Fruit fly (Drosophila melanogaster) whole organism, embryonic: ENCODE results near the gene Rbf.

ENCODE experiments used
- Atf6 ChIP-seq: fragments of 200-800 bp; sonication (Bioruptor generic); IDR thresholded peaks from 2 replicates; pipeline ENCODE4 v1.3.6; 2022; ENCODE audit warnings: missing biosample characterization, missing genetic modification characterization
- Awh ChIP-seq: fragments of 200-800 bp; sonication (Bioruptor generic); IDR thresholded peaks from 2 replicates; pipeline ENCODE4, ENCODE4 v1.3.6; 2022; ENCODE audit warnings: missing biosample characterization, missing genetic modification characterization
- Blimp-1 ChIP-seq: fragments of 200-800 bp; sonication (Bioruptor generic); optimal IDR thresholded peaks from 3 replicates; lab custom pipeline; 2018; ENCODE audit warnings: missing biosample characterization, missing genetic modification characterization, mild to moderate bottlenecking, moderate library complexity, missing genetic modification reagents
- CG10321 ChIP-seq: fragments of 200-800 bp; sonication (Bioruptor generic); IDR thresholded peaks from 2 replicates; pipeline ENCODE4 v1.3.6; 2022; ENCODE audit warnings: missing biosample characterization, missing genetic modification characterization
- CG10431 ChIP-seq: fragments of 200-800 bp; sonication (Bioruptor generic); optimal IDR thresholded peaks from 3 replicates; lab custom pipeline; 2018; ENCODE audit warnings: missing biosample characterization, mild to moderate bottlenecking, missing genetic modification characterization
- CG10959 ChIP-seq: fragments of 200-800 bp; sonication (Bioruptor generic); IDR thresholded peaks from 2 replicates; pipeline ENCODE4 v1.3.6; 2022; ENCODE audit warnings: missing biosample characterization, missing genetic modification characterization
- CG12155 ChIP-seq: fragments of 200-800 bp; sonication (Bioruptor generic); optimal IDR thresholded peaks from 3 replicates; lab custom pipeline; 2016; ENCODE audit warnings: missing biosample characterization, missing genetic modification characterization
- CG12391 ChIP-seq: fragments of 200-800 bp; sonication (Bioruptor generic); optimal IDR thresholded peaks from 3 replicates; lab custom pipeline; 2018; ENCODE audit warnings: missing biosample characterization, mild to moderate bottlenecking, missing genetic modification characterization, moderate library complexity
- CG12659 ChIP-seq: fragments of 200-800 bp; sonication (Bioruptor generic); optimal IDR thresholded peaks from 3 replicates; lab custom pipeline; 2017; ENCODE audit warnings: mild to moderate bottlenecking, missing biosample characterization, missing genetic modification reagents, missing genetic modification characterization
- CG13296 ChIP-seq: fragments of 200-800 bp; sonication (Bioruptor generic); optimal IDR thresholded peaks from 3 replicates; lab custom pipeline; 2018; ENCODE audit warnings: missing biosample characterization, mild to moderate bottlenecking, missing genetic modification characterization
- CG13424 ChIP-seq: fragments of 200-800 bp; sonication (Bioruptor generic); optimal IDR thresholded peaks from 2 replicates; lab custom pipeline; 2019; ENCODE audit warnings: missing biosample characterization, mild to moderate bottlenecking, missing genetic modification characterization, moderate library complexity
- CG15514 ChIP-seq: fragments of 200-800 bp; sonication (Bioruptor generic); optimal IDR thresholded peaks from 3 replicates; lab custom pipeline; 2017; ENCODE audit warnings: missing biosample characterization, missing genetic modification characterization, mild to moderate bottlenecking, moderate library complexity, missing genetic modification reagents
- CG15696 ChIP-seq: fragments of 200-800 bp; sonication (Bioruptor generic); optimal IDR thresholded peaks from 2 replicates; lab custom pipeline; 2019; ENCODE audit warnings: missing biosample characterization, mild to moderate bottlenecking, missing genetic modification characterization, moderate library complexity
- CG17361 ChIP-seq: fragments of 200-800 bp; sonication (Bioruptor generic); IDR thresholded peaks from 3 replicates; pipeline ENCODE4 v1.3.6; 2022; ENCODE audit warnings: missing biosample characterization, missing genetic modification characterization
- CG1832 ChIP-seq: fragments of 200-800 bp; sonication (Bioruptor generic); optimal IDR thresholded peaks from 2 replicates; lab custom pipeline; 2017; ENCODE audit warnings: missing biosample characterization, mild to moderate bottlenecking, missing genetic modification characterization, inconsistent platforms
- CG32772 ChIP-seq: fragments of 200-800 bp; sonication (Bioruptor generic); IDR thresholded peaks from 2 replicates; pipeline ENCODE4 v1.3.6; 2022; ENCODE audit warnings: missing biosample characterization, missing genetic modification characterization
- CG42726 ChIP-seq: fragments of 200-800 bp; sonication (Bioruptor generic); IDR thresholded peaks from 2 replicates; pipeline ENCODE4 v1.3.6; 2022; ENCODE audit warnings: missing biosample characterization, missing genetic modification characterization; ENCODE audit not compliant: partially characterized antibody
- CG4424 ChIP-seq: fragments of 200-800 bp; sonication (Bioruptor generic); optimal IDR thresholded peaks from 3 replicates; lab custom pipeline; 2016; ENCODE audit warnings: missing biosample characterization, missing genetic modification characterization
- CG8281 ChIP-seq: fragments of 200-800 bp; sonication (Bioruptor generic); optimal IDR thresholded peaks from 2 replicates; lab custom pipeline; 2018; ENCODE audit warnings: missing biosample characterization, mild to moderate bottlenecking, missing genetic modification characterization, moderate library complexity
- CG8359 ChIP-seq: fragments of 200-800 bp; sonication (Bioruptor generic); optimal IDR thresholded peaks from 2 replicates; lab custom pipeline; 2017; ENCODE audit warnings: missing biosample characterization, mild to moderate bottlenecking, missing genetic modification characterization, borderline replicate concordance
- Dip3 ChIP-seq: fragments of 200-800 bp; sonication (Bioruptor generic); optimal IDR thresholded peaks from 3 replicates; lab custom pipeline; 2016; ENCODE audit warnings: missing biosample characterization, missing genetic modification characterization
- Fer1 ChIP-seq: fragments of 200-800 bp; sonication (Bioruptor generic); optimal IDR thresholded peaks from 2 replicates; lab custom pipeline; 2017; ENCODE audit warnings: missing biosample characterization, mild to moderate bottlenecking, missing genetic modification characterization
- HLHmδ ChIP-seq: fragments of 200-800 bp; sonication (Bioruptor generic); optimal IDR thresholded peaks from 2 replicates; lab custom pipeline; 2018; ENCODE audit warnings: missing biosample characterization, mild to moderate bottlenecking, missing genetic modification characterization, moderate library complexity
- Hr51 ChIP-seq, 2 experiments: fragments of 200-800 bp; sonication (Bioruptor generic); optimal IDR thresholded peaks; 2 replicates in 1 of 2; 3 replicates in 1 of 2; lab custom pipeline; 2016 to 2018; ENCODE audit warnings: missing biosample characterization in 2 of 2, missing genetic modification characterization in 2 of 2, mild to moderate bottlenecking in 1 of 2, moderate library complexity in 1 of 2
- NC2β ChIP-seq: fragments of 200-800 bp; sonication (Bioruptor generic); optimal IDR thresholded peaks from 2 replicates; lab custom pipeline; 2016; ENCODE audit warnings: missing biosample characterization, missing genetic modification characterization
- Neu2 ChIP-seq: fragments of 200-800 bp; sonication (Bioruptor generic); optimal IDR thresholded peaks from 3 replicates; lab custom pipeline; 2016; ENCODE audit warnings: missing biosample characterization, missing genetic modification characterization, borderline replicate concordance
- Oli ChIP-seq: fragments of 200-800 bp; sonication (Bioruptor generic); optimal IDR thresholded peaks from 2 replicates; lab custom pipeline; 2018; ENCODE audit warnings: missing biosample characterization, mild to moderate bottlenecking, missing genetic modification characterization, moderate library complexity
- TFAM ChIP-seq: fragments of 200-800 bp; sonication (Bioruptor generic); optimal IDR thresholded peaks from 2 replicates; lab custom pipeline; 2017; ENCODE audit warnings: missing biosample characterization, missing genetic modification characterization, inconsistent platforms
- Vsx1 ChIP-seq: fragments of 200-800 bp; sonication (Bioruptor generic); optimal IDR thresholded peaks from 2 replicates; lab custom pipeline; 2017; ENCODE audit warnings: missing biosample characterization, mild to moderate bottlenecking, missing genetic modification characterization, missing genetic modification reagents
- Xrp1 ChIP-seq: fragments of 200-800 bp; sonication (Bioruptor generic); IDR thresholded peaks from 2 replicates; pipeline ENCODE4 v1.3.6; 2022; ENCODE audit warnings: missing biosample characterization, missing genetic modification characterization
- bcd ChIP-seq: fragments of 200-800 bp; sonication (Bioruptor generic); optimal IDR thresholded peaks from 2 replicates; lab custom pipeline; 2017; ENCODE audit warnings: missing biosample characterization, mild to moderate bottlenecking, missing genetic modification characterization
- br ChIP-seq: fragments of >200 bp; optimal IDR thresholded peaks from 2 replicates; lab custom pipeline; 2017
- cad ChIP-seq: fragments of >200 bp; optimal IDR thresholded peaks from 2 replicates; lab custom pipeline; 2017; ENCODE audit warnings: missing biosample characterization, missing genetic modification characterization
- chinmo ChIP-seq: fragments of 200-800 bp; sonication (Bioruptor generic); IDR thresholded peaks from 4 replicates; pipeline ENCODE4 v1.3.6; 2022; ENCODE audit warnings: missing biosample characterization, missing genetic modification characterization; ENCODE audit not compliant: partially characterized antibody
- crol ChIP-seq: fragments of 200-800 bp; sonication (Bioruptor generic); IDR thresholded peaks from 2 replicates; pipeline ENCODE4 v1.3.6; 2022; ENCODE audit warnings: missing biosample characterization, missing genetic modification characterization
- dimm ChIP-seq: fragments of 200-800 bp; sonication (Bioruptor generic); IDR thresholded peaks from 2 replicates; pipeline ENCODE4 v1.3.6; 2022; ENCODE audit warnings: missing biosample characterization, missing genetic modification characterization
- dpn ChIP-seq, 2 experiments: fragments of 200-800 bp; sonication (Bioruptor generic); optimal IDR thresholded peaks; 3 replicates each; lab custom pipeline; 2016; ENCODE audit warnings: missing biosample characterization in 2 of 2, missing genetic modification characterization in 2 of 2
- emc ChIP-seq: fragments of 200-800 bp; sonication (Bioruptor generic); optimal IDR thresholded peaks from 2 replicates; lab custom pipeline; 2016; ENCODE audit warnings: missing biosample characterization, missing genetic modification characterization
- ems ChIP-seq: fragments of 200-800 bp; sonication (Bioruptor generic); optimal IDR thresholded peaks from 3 replicates; lab custom pipeline; 2016; ENCODE audit warnings: missing biosample characterization, missing genetic modification characterization
- eyg ChIP-seq: fragments of 200-800 bp; sonication (Bioruptor generic); optimal IDR thresholded peaks from 3 replicates; lab custom pipeline; 2016; ENCODE audit warnings: missing biosample characterization, missing genetic modification characterization
- gro ChIP-seq: fragments of 200-800 bp; sonication (Bioruptor generic); optimal IDR thresholded peaks from 2 replicates; lab custom pipeline; 2016; ENCODE audit warnings: missing biosample characterization, missing genetic modification characterization
- hth ChIP-seq: fragments of >200 bp; optimal IDR thresholded peaks from 2 replicates; lab custom pipeline; 2017; ENCODE audit warnings: inconsistent platforms
- kah ChIP-seq: fragments of 200-800 bp; sonication (Bioruptor generic); optimal IDR thresholded peaks from 2 replicates; lab custom pipeline; 2018; ENCODE audit warnings: missing biosample characterization, mild to moderate bottlenecking, missing genetic modification characterization
- odd ChIP-seq: fragments of 200-800 bp; sonication (Bioruptor generic); optimal IDR thresholded peaks from 2 replicates; lab custom pipeline; 2017; ENCODE audit warnings: missing biosample characterization, mild to moderate bottlenecking, missing genetic modification characterization
- otp ChIP-seq: fragments of 200-800 bp; sonication (Bioruptor generic); IDR thresholded peaks from 3 replicates; pipeline ENCODE4, ENCODE4 v1.3.6; 2022; ENCODE audit warnings: missing biosample characterization, missing genetic modification characterization
- pnt ChIP-seq: fragments of 200-800 bp; sonication (Bioruptor generic); optimal IDR thresholded peaks from 3 replicates; lab custom pipeline; 2016; ENCODE audit warnings: missing biosample characterization, missing genetic modification characterization
- prd ChIP-seq, 3 experiments: fragments of >200 bp in 2 of 3; fragments of 200-800 bp in 1 of 3; sonication (Bioruptor generic) in 1 of 3; optimal IDR thresholded peaks in 2 of 3; IDR thresholded peaks in 1 of 3; 2 replicates in 2 of 3; 3 replicates in 1 of 3; pipeline versions ENCODE4 v1.3.6 to Lab custom; 2017 to 2022; ENCODE audit warnings: missing biosample characterization in 1 of 3, missing genetic modification characterization in 1 of 3
- stwl ChIP-seq: fragments of 200-800 bp; sonication (Bioruptor generic); optimal IDR thresholded peaks from 3 replicates; lab custom pipeline; 2018; ENCODE audit warnings: missing biosample characterization, mild to moderate bottlenecking, missing genetic modification characterization, moderate library complexity
- tap ChIP-seq: fragments of 200-800 bp; optimal IDR thresholded peaks from 3 replicates; lab custom pipeline; 2019; ENCODE audit warnings: missing biosample characterization, mild to moderate bottlenecking, missing genetic modification characterization, moderate library complexity

The Rbf gene

DNA sequence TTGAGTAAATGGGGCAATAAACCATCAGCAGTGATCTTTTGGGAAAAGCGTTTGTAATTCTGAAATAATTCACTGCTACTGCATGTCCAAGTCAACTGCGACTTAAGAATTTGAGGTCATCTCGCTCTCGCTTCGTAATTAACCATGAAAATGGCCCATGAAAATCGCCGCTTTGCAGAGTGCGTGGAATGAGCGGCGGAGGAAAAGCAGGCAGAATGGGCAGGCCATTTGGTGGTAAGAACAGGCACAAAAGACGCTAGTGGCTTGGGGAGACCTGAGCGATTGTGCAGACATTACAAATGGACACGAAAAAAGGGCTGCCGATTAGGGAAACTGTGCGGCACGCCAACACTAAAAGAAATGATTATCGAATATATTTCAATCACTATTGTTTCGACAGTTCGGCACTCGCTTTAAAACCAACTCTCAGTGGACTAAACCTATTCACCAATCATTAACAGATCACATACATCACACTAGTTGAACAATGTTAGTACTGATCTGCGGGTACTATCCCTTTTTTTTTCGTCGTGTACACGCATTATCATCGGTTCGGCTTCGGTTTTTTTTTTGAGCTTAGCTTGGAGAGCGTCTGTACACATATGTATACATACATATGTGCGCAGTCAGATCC lies 29.7 kb downstream of the Rbf start (continued):
- no peak for TF ChIP-seq chinmo (GFP tag; lab: Robert Waterston, UW)
- TF ChIP-seq cad (GFP tag; lab: Kevin White, UChicago): no peak
- TF ChIP-seq CG8359 (GFP tag; lab: Kevin White, UChicago): no peak
- TF ChIP-seq Vsx1: no peak
- peak in 1 of 2 experiments; percentile 31 for TF ChIP-seq Hr51 (GFP tag; optimal IDR thresholded peaks at IDR 0.05; lab: Kevin White, UChicago)
- peak; percentile 12 for TF ChIP-seq CG15696
- TF ChIP-seq CG13296 (GFP tag; lab: Kevin White, UChicago): no peak
- TF ChIP-seq CG8281 (tag; lab: Kevin White, UChicago): no peak
- peak; percentile 20 to 45 for TF ChIP-seq dpn (GFP tag; optimal IDR thresholded peaks at IDR 0.05; lab: Kevin White, UChicago)
- peak; percentile 41; the same call in 1 of the 2 replicates for TF ChIP-seq CG10959
- TF ChIP-seq pnt (GFP tag; lab: Kevin White, UChicago): peak; percentile 31
- no peak for TF ChIP-seq CG10321 (GFP tag; lab: Robert Waterston, UW)
- TF ChIP-seq CG4424 (GFP tag; lab: Kevin White, UChicago): peak; percentile 46
- no peak for TF ChIP-seq prd (optimal IDR thresholded peaks at IDR 0.05; lab: Kevin White, UChicago)
- peak; percentile 64; the same call in 2 of the 3 replicates for TF ChIP-seq prd (GFP tag; IDR thresholded peaks at IDR 0.05; lab: Robert Waterston, UW)
- no peak for TF ChIP-seq CG32772
- no peak for TF ChIP-seq stwl (tag; lab: Kevin White, UChicago)
- TF ChIP-seq eyg (GFP tag; lab: Kevin White, UChicago): no peak
- peak; percentile 44; the same call in 1 of the 3 replicates for TF ChIP-seq CG17361 (GFP tag; lab: Robert Waterston, UW)
- TF ChIP-seq HLHmδ: no peak
- peak; percentile 38 for TF ChIP-seq CG12391 (tag; lab: Kevin White, UChicago)
- TF ChIP-seq CG1832 (GFP tag; lab: Kevin White, UChicago): no peak
- TF ChIP-seq kah (GFP tag; lab: Kevin White, UChicago): no peak
- TF ChIP-seq otp (GFP tag; lab: Robert Waterston, UW): 0 out of 3 replicates have a peak, but pooled peaks have one; percentile 49
- peak; percentile 28 for TF ChIP-seq ems (GFP tag; lab: Kevin White, UChicago)
- TF ChIP-seq CG15514: no peak
- TF ChIP-seq CG10431: no peak
- no peak for TF ChIP-seq Atf6 (GFP tag; lab: Robert Waterston, UW)
- no peak for TF ChIP-seq odd
- peak; percentile 18 for TF ChIP-seq bcd (GFP tag; lab: Kevin White, UChicago)
- TF ChIP-seq Xrp1: peak; percentile 72; the same call in 1 of the 2 replicates
- TF ChIP-seq br (lab: Kevin White, UChicago): no peak
- TF ChIP-seq Blimp-1 (GFP tag; lab: Kevin White, UChicago): peak; percentile 56
- no peak for TF ChIP-seq tap (tag; lab: Kevin White, UChicago)
- no peak for TF ChIP-seq TFAM (GFP tag; lab: Kevin White, UChicago)
- no peak for TF ChIP-seq hth (lab: Kevin White, UChicago)
- TF ChIP-seq Dip3 (GFP tag; lab: Kevin White, UChicago): no peak
- TF ChIP-seq CG12155 (GFP tag; lab: Kevin White, UChicago): no peak
- TF ChIP-seq Neu2 (GFP tag; lab: Kevin White, UChicago): peak; percentile 92
- no peak for TF ChIP-seq crol (GFP tag; lab: Robert Waterston, UW)
- TF ChIP-seq Awh (GFP tag; lab: Robert Waterston, UW): no peak
- no peak for TF ChIP-seq gro (GFP tag; lab: Kevin White, UChicago)
- no peak for TF ChIP-seq NC2β
- peak; percentile 14 for TF ChIP-seq CG13424
- no peak for TF ChIP-seq CG42726 (GFP tag; lab: Robert Waterston, UW)
- TF ChIP-seq emc: no peak
- TF ChIP-seq dimm (GFP tag; lab: Robert Waterston, UW): no peak
- TF ChIP-seq CG12659 (GFP tag; lab: Kevin White, UChicago): peak; percentile 1
- TF ChIP-seq Oli (tag; lab: Kevin White, UChicago): peak; percentile 42
- no peak for TF ChIP-seq Fer1
